Fruit fly (Drosophila melanogaster) whole organism, embryonic: ENCODE measurements around the gene SkpA.

Experiments
- CG12391 ChIP-seq: fragments of 200-800 bp; sonication (Bioruptor generic); optimal IDR thresholded peaks from 3 replicates; lab custom pipeline; 2018; ENCODE audit warnings: missing biosample characterization, mild to moderate bottlenecking, missing genetic modification characterization, moderate library complexity
- CG31441 ChIP-seq: fragments of 200-800 bp; sonication (Bioruptor generic); IDR thresholded peaks from 2 replicates; pipeline ENCODE4 v1.3.6; 2022; ENCODE audit warnings: missing biosample characterization, missing genetic modification characterization
- CG32532 ChIP-seq: fragments of 200-800 bp; sonication (Bioruptor generic); IDR thresholded peaks from 2 replicates; pipeline ENCODE4 v1.3.6; 2022; ENCODE audit warnings: missing biosample characterization, missing genetic modification characterization
- Hey ChIP-seq: fragments of 200-800 bp; sonication (Bioruptor generic); optimal IDR thresholded peaks from 3 replicates; lab custom pipeline; 2018; ENCODE audit warnings: missing biosample characterization, mild to moderate bottlenecking, missing genetic modification characterization
- MESR4 ChIP-seq: fragments of 200-800 bp; sonication (Bioruptor generic); optimal IDR thresholded peaks from 2 replicates; lab custom pipeline; 2018; ENCODE audit warnings: missing biosample characterization, mild to moderate bottlenecking, missing genetic modification characterization, moderate library complexity
- YL-1 ChIP-seq: fragments of 200-800 bp; sonication (Bioruptor generic); optimal IDR thresholded peaks from 3 replicates; lab custom pipeline; 2017; ENCODE audit warnings: missing biosample characterization, mild to moderate bottlenecking, missing genetic modification characterization
- abd-A ChIP-seq: fragments of 200-800 bp; sonication (Bioruptor generic); optimal IDR thresholded peaks from 3 replicates; lab custom pipeline; 2019; ENCODE audit warnings: missing biosample characterization, mild to moderate bottlenecking, missing genetic modification characterization, moderate library complexity

- TF ChIP-seq CG12391 = no peak
- TF ChIP-seq CG31441 (GFP tag; lab: Robert Waterston, UW) = no peak
- no peak for TF ChIP-seq MESR4 (GFP tag; lab: Kevin White, UChicago)
- no peak for TF ChIP-seq abd-A (tag; lab: Kevin White, UChicago)
- TF ChIP-seq Hey = no peak
- no peak for TF ChIP-seq YL-1
- no peak for TF ChIP-seq CG32532 (GFP tag; lab: Robert Waterston, UW)
These were observed 31.6 kb downstream of the SkpA start for dm6 chrX:687330-688078.
